Fruit fly (Drosophila melanogaster) whole organism, prepupa: ENCODE results near the gene CG4042.

ENCODE experiments used
- Blimp-1 ChIP-seq: fragments of 200-800 bp; sonication (Bioruptor generic); optimal IDR thresholded peaks from 3 replicates; lab custom pipeline; 2017; ENCODE audit warnings: missing biosample characterization, missing genetic modification characterization, mild to moderate bottlenecking, moderate library complexity, missing genetic modification reagents
- CG10669 ChIP-seq: fragments of 200-800 bp; sonication (Bioruptor generic); optimal IDR thresholded peaks from 3 replicates; lab custom pipeline; 2018; ENCODE audit warnings: missing biosample characterization, mild to moderate bottlenecking, missing genetic modification characterization, moderate library complexity
- CG11762 ChIP-seq: fragments of 200-800 bp; sonication (Bioruptor generic); optimal IDR thresholded peaks from 3 replicates; lab custom pipeline; 2016; ENCODE audit warnings: missing biosample characterization, missing genetic modification characterization; ENCODE audit not compliant: insufficient read depth
- CG11902 ChIP-seq: fragments of 200-800 bp; sonication (Bioruptor generic); optimal IDR thresholded peaks from 3 replicates; lab custom pipeline; 2016; ENCODE audit warnings: missing biosample characterization, missing genetic modification characterization
- CG1621 ChIP-seq: fragments of 200-800 bp; sonication (Bioruptor generic); optimal IDR thresholded peaks from 3 replicates; lab custom pipeline; 2018; ENCODE audit warnings: missing biosample characterization, mild to moderate bottlenecking, missing genetic modification characterization
- CG16779 ChIP-seq: fragments of 200-800 bp; sonication (Bioruptor generic); optimal IDR thresholded peaks from 3 replicates; lab custom pipeline; 2017; ENCODE audit warnings: missing biosample characterization, mild to moderate bottlenecking, missing genetic modification characterization
- CG31627 ChIP-seq: fragments of 200-800 bp; sonication (Bioruptor generic); optimal IDR thresholded peaks from 3 replicates; lab custom pipeline; 2016; ENCODE audit warnings: missing biosample characterization, missing genetic modification characterization
- CG3919 ChIP-seq: fragments of 200-800 bp; sonication (Bioruptor generic); optimal IDR thresholded peaks from 3 replicates; lab custom pipeline; 2016; ENCODE audit warnings: missing biosample characterization, missing genetic modification characterization
- CG4318 ChIP-seq: fragments of 200-800 bp; sonication (Bioruptor generic); optimal IDR thresholded peaks from 3 replicates; lab custom pipeline; 2017; ENCODE audit warnings: missing biosample characterization, mild to moderate bottlenecking, missing genetic modification characterization
- CG6163 ChIP-seq: fragments of 200-800 bp; sonication (Bioruptor generic); IDR thresholded peaks from 3 replicates; pipeline ENCODE4 v1.3.6; 2022; ENCODE audit warnings: missing biosample characterization, missing genetic modification characterization
- CG6792 ChIP-seq: fragments of 200-800 bp; sonication (Bioruptor generic); optimal IDR thresholded peaks from 3 replicates; lab custom pipeline; 2016; ENCODE audit warnings: missing biosample characterization, missing genetic modification characterization
- CG6854 ChIP-seq: fragments of 200-800 bp; sonication (Bioruptor generic); optimal IDR thresholded peaks from 2 replicates; lab custom pipeline; 2017; ENCODE audit warnings: missing biosample characterization, mild to moderate bottlenecking, missing genetic modification characterization
- CG7368 ChIP-seq: fragments of 200-800 bp; sonication (Bioruptor generic); optimal IDR thresholded peaks from 3 replicates; lab custom pipeline; 2016; ENCODE audit warnings: missing biosample characterization, missing genetic modification characterization
- CG8119 ChIP-seq: fragments of 200-800 bp; sonication (Bioruptor generic); IDR thresholded peaks from 3 replicates; pipeline ENCODE4 v1.3.6; 2022; ENCODE audit warnings: missing biosample characterization, missing genetic modification characterization
- CG8319 ChIP-seq: fragments of 200-800 bp; sonication (Bioruptor generic); optimal IDR thresholded peaks from 3 replicates; lab custom pipeline; 2016; ENCODE audit warnings: missing biosample characterization, missing genetic modification characterization
- CG8632 ChIP-seq: fragments of 200-800 bp; sonication (Bioruptor generic); optimal IDR thresholded peaks from 3 replicates; lab custom pipeline; 2016; ENCODE audit warnings: missing biosample characterization, missing genetic modification characterization
- CG9139 ChIP-seq: fragments of 200-800 bp; sonication (Bioruptor generic); optimal IDR thresholded peaks from 3 replicates; lab custom pipeline; 2017; ENCODE audit warnings: missing biosample characterization, mild to moderate bottlenecking, missing genetic modification characterization
- Eip78C ChIP-seq: fragments of 200-800 bp; sonication (Bioruptor generic); peaks from one replicate; lab custom pipeline; 2016; ENCODE audit warnings: missing biosample characterization, missing genetic modification characterization
- Eip93F ChIP-seq: fragments of 200-800 bp; sonication (Bioruptor generic); optimal IDR thresholded peaks from 2 replicates; lab custom pipeline; 2016; ENCODE audit warnings: missing biosample characterization, mild to moderate bottlenecking, missing genetic modification characterization
- Ets21C ChIP-seq: fragments of 200-800 bp; sonication (Bioruptor generic); optimal IDR thresholded peaks from 3 replicates; lab custom pipeline; 2016; ENCODE audit warnings: missing biosample characterization, missing genetic modification characterization
- Ets96B ChIP-seq: fragments of 200-800 bp; optimal IDR thresholded peaks from 2 replicates; lab custom pipeline; 2019; ENCODE audit warnings: missing biosample characterization, mild to moderate bottlenecking, missing genetic modification characterization, moderate library complexity
- Hr38 ChIP-seq: sonication (Bioruptor generic); optimal IDR thresholded peaks from 2 replicates; lab custom pipeline; 2016; ENCODE audit warnings: missing biosample characterization, missing genetic modification characterization
- Hr39 ChIP-seq: fragments of 200-800 bp; sonication (Bioruptor generic); optimal IDR thresholded peaks from 2 replicates; lab custom pipeline; 2016; ENCODE audit warnings: missing biosample characterization, missing genetic modification characterization
- Hr4 ChIP-seq: fragments of 200-800 bp; sonication (Bioruptor generic); optimal IDR thresholded peaks from 3 replicates; lab custom pipeline; 2016; ENCODE audit warnings: missing biosample characterization, missing genetic modification characterization
- Smox ChIP-seq: fragments of 200-800 bp; sonication (Bioruptor generic); optimal IDR thresholded peaks from 3 replicates; lab custom pipeline; 2016; ENCODE audit warnings: missing biosample characterization, missing genetic modification characterization
- Sox102F ChIP-seq: fragments of 200-800 bp; sonication (Bioruptor generic); optimal IDR thresholded peaks from 2 replicates; lab custom pipeline; 2016; ENCODE audit warnings: missing biosample characterization, mild to moderate bottlenecking, missing genetic modification characterization
- Sox14 ChIP-seq: fragments of 200-800 bp; sonication (Bioruptor generic); optimal IDR thresholded peaks from 3 replicates; lab custom pipeline; 2016; ENCODE audit warnings: missing biosample characterization, missing genetic modification characterization
- Sox15 ChIP-seq: fragments of 200-800 bp; sonication (Bioruptor generic); optimal IDR thresholded peaks from 3 replicates; lab custom pipeline; 2016; ENCODE audit warnings: missing biosample characterization, missing genetic modification characterization
- acj6 ChIP-seq: fragments of 200-800 bp; sonication (Bioruptor generic); optimal IDR thresholded peaks from 3 replicates; lab custom pipeline; 2016; ENCODE audit warnings: missing biosample characterization, missing genetic modification characterization
- cyc ChIP-seq: fragments of 200-800 bp; sonication (Bioruptor generic); optimal IDR thresholded peaks from 3 replicates; lab custom pipeline; 2016; ENCODE audit warnings: missing biosample characterization, missing genetic modification characterization
- dsx ChIP-seq: fragments of 200-800 bp; optimal IDR thresholded peaks from 3 replicates; lab custom pipeline; 2019; ENCODE audit warnings: missing biosample characterization, mild to moderate bottlenecking, missing genetic modification characterization, moderate library complexity; ENCODE audit not compliant: poor library complexity, severe bottlenecking
- esn ChIP-seq: fragments of 200-800 bp; sonication (Bioruptor generic); optimal IDR thresholded peaks from 2 replicates; lab custom pipeline; 2016; ENCODE audit warnings: missing biosample characterization, mild to moderate bottlenecking, missing genetic modification characterization, moderate library complexity
- fd59A ChIP-seq: fragments of 200-800 bp; sonication (Bioruptor generic); optimal IDR thresholded peaks from 2 replicates; lab custom pipeline; 2017; ENCODE audit warnings: missing biosample characterization, mild to moderate bottlenecking, missing genetic modification characterization, missing genetic modification reagents
- fkh ChIP-seq: fragments of 200-800 bp; sonication (Bioruptor generic); optimal IDR thresholded peaks from 3 replicates; lab custom pipeline; 2017; ENCODE audit warnings: missing biosample characterization, mild to moderate bottlenecking, missing genetic modification characterization, moderate library complexity
- pdm3 ChIP-seq: fragments of 200-800 bp; sonication (Bioruptor generic); optimal IDR thresholded peaks from 3 replicates; lab custom pipeline; 2016; ENCODE audit warnings: missing biosample characterization, missing genetic modification characterization
- salr ChIP-seq, 2 experiments: fragments of 200-800 bp; sonication (Bioruptor generic); optimal IDR thresholded peaks; 3 replicates each; lab custom pipeline; 2016 to 2018; ENCODE audit warnings: missing biosample characterization in 2 of 2, missing genetic modification characterization in 2 of 2, mild to moderate bottlenecking in 1 of 2
- spab ChIP-seq: fragments of 200-800 bp; sonication (Bioruptor generic); optimal IDR thresholded peaks from 2 replicates; lab custom pipeline; 2017; ENCODE audit warnings: missing biosample characterization, mild to moderate bottlenecking, missing genetic modification characterization, missing genetic modification reagents
- ss ChIP-seq, 2 experiments: fragments of 200-800 bp; sonication (Bioruptor generic); optimal IDR thresholded peaks; 2 replicates in 1 of 2; 3 replicates in 1 of 2; lab custom pipeline; 2017 to 2018; ENCODE audit warnings: mild to moderate bottlenecking in 2 of 2, missing biosample characterization in 2 of 2, missing genetic modification characterization in 2 of 2, moderate library complexity in 1 of 2
- topi ChIP-seq: fragments of 200-800 bp; sonication (Bioruptor generic); optimal IDR thresholded peaks from 3 replicates; lab custom pipeline; 2016; ENCODE audit warnings: missing biosample characterization, missing genetic modification characterization

The CG4042 gene

dm6 chr3L:20798325-20798846 lies 27.1 kb upstream of the CG4042 start, which contains the start of the genes CG3698 and tzn (continued):
- TF ChIP-seq CG8319 (peak; percentile 75), CG6854 (GFP tag; lab: Kevin White, UChicago) (peak; percentile 92), Hr39 (GFP tag; lab: Kevin White, UChicago) (no peak), dsx (GFP tag; lab: Kevin White, UChicago) (no peak), acj6 (peak; percentile 86), CG8632 (GFP tag; lab: Kevin White, UChicago) (peak; percentile 73), fd59A (GFP tag; lab: Kevin White, UChicago) (peak; percentile 64), Eip78C (no peak), Ets21C (no peak), CG6792 (GFP tag; lab: Kevin White, UChicago) (no peak)

dm6 chr3L:20797379-20797778 lies 26.1 kb upstream of the CG4042 start:
- TF ChIP-seq CG6854 (GFP tag; lab: Kevin White, UChicago) = no peak
- TF ChIP-seq, all 60 proteins: peak for 0

dm6 chr3L:20796757-20797156 lies 25.4 kb upstream of the CG4042 start:
- TF ChIP-seq CG11762 (no peak), CG6163 (no peak), spab (GFP tag; lab: Kevin White, UChicago) (no peak), Eip93F (no peak), Sox14 (GFP tag; lab: Kevin White, UChicago) (no peak), acj6 (no peak), CG8632 (GFP tag; lab: Kevin White, UChicago) (no peak), topi (GFP tag; lab: Kevin White, UChicago) (no peak), Ets21C (no peak), salr (GFP tag; optimal IDR thresholded peaks at IDR 0.05; lab: Kevin White, UChicago) (no peak), Ets96B (tag; lab: Kevin White, UChicago) (no peak), Hr4 (GFP tag; lab: Kevin White, UChicago) (no peak)

- TF ChIP-seq CG31627 (GFP tag; lab: Kevin White, UChicago) = no peak
- TF ChIP-seq pdm3 = no peak
- TF ChIP-seq topi (GFP tag; lab: Kevin White, UChicago) = no peak
- TF ChIP-seq Eip93F = no peak
- TF ChIP-seq ss (GFP tag; optimal IDR thresholded peaks at IDR 0.05; lab: Kevin White, UChicago) = no peak
- TF ChIP-seq Sox102F (GFP tag; lab: Kevin White, UChicago) = no peak
- no peak for TF ChIP-seq Sox15 (GFP tag; lab: Kevin White, UChicago)
- no peak for TF ChIP-seq CG6792 (GFP tag; lab: Kevin White, UChicago)
- no peak for TF ChIP-seq CG8119 (GFP tag; lab: Robert Waterston, UW)
- TF ChIP-seq CG9139 (GFP tag; lab: Kevin White, UChicago) = no peak
- TF ChIP-seq Ets21C = no peak
- TF ChIP-seq cyc (GFP tag; lab: Kevin White, UChicago) = no peak
- no peak for TF ChIP-seq CG11902 (GFP tag; lab: Kevin White, UChicago)
- TF ChIP-seq Blimp-1 = no peak
- no peak for TF ChIP-seq CG16779 (tag; lab: Kevin White, UChicago)
- no peak for TF ChIP-seq CG7368 (GFP tag; lab: Kevin White, UChicago)
- TF ChIP-seq, all 60 proteins: peak for 0
Measured at dm6 chr3L:20792693-20793092, 21.4 kb upstream of the CG4042 start, which contains the start of gene Six4. Gene Six4, minus strand, starts transcription at chr3L:20792777.

- TF ChIP-seq CG3919 (GFP tag; lab: Kevin White, UChicago) = no peak
- no peak for TF ChIP-seq Blimp-1
- TF ChIP-seq fkh (GFP tag; lab: Kevin White, UChicago) = no peak
- no peak for TF ChIP-seq CG11762
- no peak for TF ChIP-seq CG4318 (GFP tag; lab: Kevin White, UChicago)
- TF ChIP-seq CG8632 (GFP tag; lab: Kevin White, UChicago) = no peak
- no peak for TF ChIP-seq CG10669 (GFP tag; lab: Kevin White, UChicago)
- TF ChIP-seq CG11902 (GFP tag; lab: Kevin White, UChicago) = no peak
- TF ChIP-seq Sox15 (GFP tag; lab: Kevin White, UChicago) = no peak
- no peak for TF ChIP-seq esn (GFP tag; lab: Kevin White, UChicago)
- no peak for TF ChIP-seq Hr38 (GFP tag; lab: Kevin White, UChicago)
- no peak for TF ChIP-seq acj6
- no peak for TF ChIP-seq dsx (GFP tag; lab: Kevin White, UChicago)
- TF ChIP-seq Eip93F = no peak
- no peak for TF ChIP-seq CG1621
- TF ChIP-seq Smox = no peak
Measured at dm6 chr3L:20789299-20789698, 18.0 kb upstream of the CG4042 start.
